Worm (Caenorhabditis elegans): Measurements from ENCODE around the gene C35D10.1.

DNA sequence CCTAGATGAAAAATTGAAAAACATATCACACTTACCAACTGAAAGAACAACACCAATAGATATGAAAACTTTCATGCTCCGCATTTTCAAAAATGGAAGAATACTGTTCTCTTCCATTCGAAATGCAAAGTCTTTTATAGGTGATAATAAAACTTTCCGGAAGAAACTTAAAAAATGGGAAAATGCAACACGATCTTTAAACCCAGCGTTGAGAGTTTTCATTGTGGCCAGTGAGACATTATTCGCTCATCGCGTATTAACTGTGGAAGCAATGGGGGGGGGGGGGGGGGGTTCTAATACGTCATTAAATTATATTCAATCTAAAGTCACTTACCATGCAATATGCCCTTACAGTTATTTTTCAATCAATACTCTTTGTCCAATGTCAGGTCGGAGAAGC, 35.2 kb upstream of the C35D10.1 start, which contains the start of the genes clec-157 and fkh-5:
- no peak for TF ChIP-seq cog-1 (tag; optimal IDR thresholded peaks at IDR 0.05)
- no peak for TF ChIP-seq klf-2 (GFP tag; conservative IDR thresholded peaks at IDR 0.05)
- TF ChIP-seq flt-1 (GFP tag; IDR thresholded peaks at IDR 0.05): no peak
- TF ChIP-seq ref-1 (GFP tag; conservative IDR thresholded peaks at IDR 0.05): no peak
- TF ChIP-seq T22C8.4 (GFP tag; IDR thresholded peaks at IDR 0.05): no peak
- TF ChIP-seq med-1 (GFP tag; optimal IDR thresholded peaks at IDR 0.05; ENCODE audit: insufficient read depth): no peak
- no peak for TF ChIP-seq ztf-23 (GFP tag; IDR thresholded peaks at IDR 0.05)
- no peak for TF ChIP-seq tab-1 (GFP tag; IDR thresholded peaks at IDR 0.05)
- no peak for TF ChIP-seq ztf-29 (GFP tag; IDR thresholded peaks at IDR 0.05)

Data from whole organism, midembryonic.